5 fruit fly cellular contexts compared by ENCODE assay signal in the genomic region with DNA sequence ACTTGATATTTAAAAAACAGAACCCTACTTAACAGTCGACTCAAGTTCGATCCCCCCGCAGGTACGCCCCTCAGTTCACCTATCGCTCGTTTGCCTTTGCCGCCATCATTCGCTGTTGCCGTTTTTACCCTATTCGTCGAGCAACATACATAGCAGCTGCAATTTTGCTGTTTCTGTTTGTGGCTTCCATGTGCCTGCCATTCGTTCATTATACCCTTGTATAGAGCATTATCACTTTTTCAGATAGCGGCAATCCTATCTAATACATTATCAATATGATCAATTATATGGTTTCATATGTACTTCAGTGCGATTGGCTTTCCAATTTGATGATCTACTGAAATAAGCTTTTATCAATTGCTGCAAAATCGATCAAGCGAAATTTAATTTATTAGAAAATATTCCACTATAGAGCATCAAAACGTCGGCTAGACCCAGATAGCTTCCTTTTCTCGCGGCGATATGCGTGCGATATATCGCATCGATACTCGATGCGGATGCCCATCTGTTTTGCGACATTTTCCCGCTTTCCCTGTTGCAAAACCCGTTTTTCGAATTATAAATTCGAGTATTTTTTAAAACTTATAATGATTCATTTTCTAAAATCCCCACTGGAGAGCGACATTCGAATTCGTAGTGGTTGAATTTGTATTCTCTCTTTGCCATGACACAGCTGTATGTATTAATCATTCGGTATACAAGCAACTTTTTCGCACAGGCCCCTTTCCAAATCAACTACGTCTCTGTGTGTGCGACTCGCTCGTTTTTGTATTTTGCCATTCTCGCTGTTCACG.
TF ChIP-seq lines count a peak whose summit lies in the region.

No protein-coding gene starts in this region.

TF ChIP-seq in whole organism, adult, 20 proteins besides CTCF, POLR2A, EP300 and RAD21 (continued from another document):
- TF ChIP-seq CG1620 (GFP tag; optimal IDR thresholded peaks at IDR 0.05; lab: Kevin White, UChicago) (peak; percentile 66), toe (GFP tag; optimal IDR thresholded peaks at IDR 0.05; lab: Kevin White, UChicago) (peak; percentile 31), Hr96 (GFP tag; optimal IDR thresholded peaks at IDR 0.05; lab: Kevin White, UChicago) (peak; percentile 84), cnc (optimal IDR thresholded peaks at IDR 0.05; lab: Kevin White, UChicago) (no peak), CG14711 (tag; optimal IDR thresholded peaks at IDR 0.05; lab: Kevin White, UChicago) (peak; percentile 80)

TF ChIP-seq in whole organism, embryonic, 481 proteins besides CTCF, POLR2A, EP300 and RAD21 (continued from another document and continues in another):
- TF ChIP-seq ssp (GFP tag; IDR thresholded peaks at IDR 0.05; lab: Robert Waterston, UW) (peak; percentile 71), Dad (GFP tag; optimal IDR thresholded peaks at IDR 0.05; lab: Kevin White, UChicago) (peak; percentile 72), Pdp1 (GFP tag; optimal IDR thresholded peaks at IDR 0.05; lab: Kevin White, UChicago) (peak; percentile 72 to 82), lilli (GFP tag; optimal IDR thresholded peaks at IDR 0.05; lab: Kevin White, UChicago) (peak; percentile 83), ftz-f1 (GFP tag; optimal IDR thresholded peaks at IDR 0.05; lab: Kevin White, UChicago) (no peak), CG32532 (GFP tag; IDR thresholded peaks at IDR 0.05; lab: Robert Waterston, UW) (peak; percentile 81), disco-r (GFP tag; optimal IDR thresholded peaks at IDR 0.05; lab: Kevin White, UChicago) (peak; percentile 82), emc (GFP tag; optimal IDR thresholded peaks at IDR 0.05; lab: Kevin White, UChicago) (peak; percentile 78), cg (GFP tag; optimal IDR thresholded peaks at IDR 0.05; lab: Kevin White, UChicago) (no peak), CG13287 (GFP tag; IDR thresholded peaks at IDR 0.05; lab: Robert Waterston, UW; ENCODE audit: partially characterized antibody) (peak; percentile 75), wdn (GFP tag; IDR thresholded peaks at IDR 0.05; lab: Robert Waterston, UW) (peak; percentile 75), pros (GFP tag; optimal IDR thresholded peaks at IDR 0.05; lab: Kevin White, UChicago) (peak; percentile 73), vfl (GFP tag; optimal IDR thresholded peaks at IDR 0.05; lab: Kevin White, UChicago) (peak; percentile 77), CG17568 (GFP tag; optimal IDR thresholded peaks at IDR 0.05; lab: Kevin White, UChicago) (peak; percentile 80), NFAT (GFP tag; IDR thresholded peaks at IDR 0.05; lab: Robert Waterston, UW) (peak; percentile 61), Rx (GFP tag; IDR thresholded peaks at IDR 0.05; lab: Robert Waterston, UW) (peak; percentile 64), CG12769 (tag; optimal IDR thresholded peaks at IDR 0.05; lab: Kevin White, UChicago) (peak; percentile 79), lola (GFP tag; optimal IDR thresholded peaks at IDR 0.05; lab: Kevin White, UChicago) (peak in 1 of 3 experiments; percentile 91), Xrp1 (GFP tag; IDR thresholded peaks at IDR 0.05; lab: Robert Waterston, UW) (peak; percentile 86), CG2120 (GFP tag; optimal IDR thresholded peaks at IDR 0.05; lab: Kevin White, UChicago) (peak; percentile 92), Asciz (GFP tag; optimal IDR thresholded peaks at IDR 0.05; lab: Kevin White, UChicago) (peak; percentile 74), gsb-n (tag; optimal IDR thresholded peaks at IDR 0.05; lab: Kevin White, UChicago) (peak; percentile 84), pan (optimal IDR thresholded peaks at IDR 0.05; lab: Kevin White, UChicago) (no peak), pan (GFP tag; optimal IDR thresholded peaks at IDR 0.05 in 1 of 2, IDR thresholded peaks at IDR 0.05 in 1 of 2) (peak in 1 of 2 experiments; percentile 73), CG2712 (tag; optimal IDR thresholded peaks at IDR 0.05; lab: Kevin White, UChicago) (peak; percentile 93), org-1 (GFP tag; optimal IDR thresholded peaks at IDR 0.05; lab: Kevin White, UChicago) (peak; percentile 86), Xbp1 (GFP tag; optimal IDR thresholded peaks at IDR 0.05; lab: Kevin White, UChicago) (peak; percentile 88), CG10147 (GFP tag; optimal IDR thresholded peaks at IDR 0.05; lab: Kevin White, UChicago) (peak; percentile 93), sob (GFP tag; IDR thresholded peaks at IDR 0.05; lab: Robert Waterston, UW) (peak; percentile 82)

TF ChIP-seq in whole organism, prepupa, 60 proteins besides CTCF, POLR2A, EP300 and RAD21 (continued from another document and continues in another):
- TF ChIP-seq CG32006 (GFP tag; optimal IDR thresholded peaks at IDR 0.05; lab: Kevin White, UChicago) (peak; percentile 94), CG16779 (tag; optimal IDR thresholded peaks at IDR 0.05; lab: Kevin White, UChicago) (peak; percentile 81), pdm3 (GFP tag; optimal IDR thresholded peaks at IDR 0.05; lab: Kevin White, UChicago) (peak; percentile 89), achi (GFP tag; optimal IDR thresholded peaks at IDR 0.05; lab: Kevin White, UChicago) (peak; percentile 82), CG9139 (GFP tag; optimal IDR thresholded peaks at IDR 0.05; lab: Kevin White, UChicago) (peak; percentile 84), fkh (GFP tag; optimal IDR thresholded peaks at IDR 0.05; lab: Kevin White, UChicago) (peak; percentile 37), Hr4 (GFP tag; optimal IDR thresholded peaks at IDR 0.05; lab: Kevin White, UChicago) (peak; percentile 87), CG6276 (GFP tag; optimal IDR thresholded peaks at IDR 0.05; lab: Kevin White, UChicago) (peak; percentile 93), CG6854 (GFP tag; optimal IDR thresholded peaks at IDR 0.05; lab: Kevin White, UChicago) (peak; percentile 75), CG6163 (GFP tag; IDR thresholded peaks at IDR 0.05; lab: Robert Waterston, UW) (peak; percentile 93), spab (GFP tag; optimal IDR thresholded peaks at IDR 0.05; lab: Kevin White, UChicago) (peak; percentile 86), acj6 (GFP tag; optimal IDR thresholded peaks at IDR 0.05; lab: Kevin White, UChicago) (peak; percentile 87), CG10669 (GFP tag; optimal IDR thresholded peaks at IDR 0.05; lab: Kevin White, UChicago) (peak; percentile 94), CG10631 (GFP tag; optimal IDR thresholded peaks at IDR 0.05; lab: Kevin White, UChicago) (peak; percentile 87), salr (GFP tag; optimal IDR thresholded peaks at IDR 0.05; lab: Kevin White, UChicago) (peak; percentile 74), Sox15 (GFP tag; optimal IDR thresholded peaks at IDR 0.05; lab: Kevin White, UChicago) (peak; percentile 84), CG8632 (GFP tag; optimal IDR thresholded peaks at IDR 0.05; lab: Kevin White, UChicago) (peak; percentile 91), CG3919 (GFP tag; optimal IDR thresholded peaks at IDR 0.05; lab: Kevin White, UChicago) (peak; percentile 89), CG4318 (GFP tag; optimal IDR thresholded peaks at IDR 0.05; lab: Kevin White, UChicago) (peak; percentile 83), ss (GFP tag; optimal IDR thresholded peaks at IDR 0.05; lab: Kevin White, UChicago) (peak; percentile 88 to 95), vri (GFP tag; optimal IDR thresholded peaks at IDR 0.05; lab: Kevin White, UChicago) (peak; percentile 76), CG6792 (GFP tag; optimal IDR thresholded peaks at IDR 0.05; lab: Kevin White, UChicago) (peak; percentile 85), Gug (GFP tag; IDR thresholded peaks at IDR 0.05; lab: Robert Waterston, UW) (peak; percentile 81), eg (GFP tag; IDR thresholded peaks at IDR 0.05; lab: Robert Waterston, UW) (peak; percentile 77), dsx (GFP tag; optimal IDR thresholded peaks at IDR 0.05; lab: Kevin White, UChicago; ENCODE audit: poor library complexity, severe bottlenecking) (peak; percentile 88), CG8119 (GFP tag; IDR thresholded peaks at IDR 0.05; lab: Robert Waterston, UW) (peak; percentile 93), Ets96B (tag; optimal IDR thresholded peaks at IDR 0.05; lab: Kevin White, UChicago) (peak; percentile 93), CG11294 (GFP tag; IDR thresholded peaks at IDR 0.05; lab: Robert Waterston, UW) (peak; percentile 67), CG11902 (GFP tag; optimal IDR thresholded peaks at IDR 0.05; lab: Kevin White, UChicago) (peak; percentile 85), Sox14 (GFP tag; optimal IDR thresholded peaks at IDR 0.05; lab: Kevin White, UChicago) (peak; percentile 93)

TF ChIP-seq in whole organism, pupa, 21 proteins besides CTCF, POLR2A, EP300 and RAD21 (continued from another document):
- TF ChIP-seq CG10348 (GFP tag; IDR thresholded peaks at IDR 0.05; lab: Robert Waterston, UW) (peak; percentile 56), Ets98B (GFP tag; IDR thresholded peaks at IDR 0.05; lab: Robert Waterston, UW) (peak; percentile 58), CG13204 (GFP tag; optimal IDR thresholded peaks at IDR 0.05; lab: Kevin White, UChicago) (peak; percentile 79)

TF ChIP-seq in whole organism, wandering third instar larva, 38 proteins besides CTCF, POLR2A, EP300 and RAD21 (continued from another document):
- TF ChIP-seq GATAd (GFP tag; optimal IDR thresholded peaks at IDR 0.05; lab: Kevin White, UChicago) (no peak), usp (GFP tag; optimal IDR thresholded peaks at IDR 0.05; lab: Kevin White, UChicago) (no peak), foxo (GFP tag; optimal IDR thresholded peaks at IDR 0.05; lab: Kevin White, UChicago) (peak; percentile 48 to 89), tai (GFP tag; optimal IDR thresholded peaks at IDR 0.05; lab: Kevin White, UChicago) (peak; percentile 81), rgr (GFP tag; optimal IDR thresholded peaks at IDR 0.05; lab: Kevin White, UChicago) (peak; percentile 88), dsf (GFP tag; optimal IDR thresholded peaks at IDR 0.05; lab: Kevin White, UChicago; ENCODE audit: borderline replicate concordance) (peak; percentile 54), N (GFP tag; optimal IDR thresholded peaks at IDR 0.05; lab: Kevin White, UChicago) (no peak), dl (GFP tag; optimal IDR thresholded peaks at IDR 0.05; lab: Kevin White, UChicago; ENCODE audit: insufficient read depth in 1 of 2, partially characterized antibody in 2 of 2) (no peak), Hr78 (GFP tag; optimal IDR thresholded peaks at IDR 0.05; lab: Kevin White, UChicago) (no peak), pan (optimal IDR thresholded peaks at IDR 0.05; lab: Kevin White, UChicago) (no peak), sage (GFP tag; optimal IDR thresholded peaks at IDR 0.05; lab: Kevin White, UChicago) (peak; percentile 87), Hr83 (GFP tag; optimal IDR thresholded peaks at IDR 0.05; lab: Kevin White, UChicago; ENCODE audit: poor library complexity, severe bottlenecking) (peak; percentile 83), Abd-B (GFP tag; optimal IDR thresholded peaks at IDR 0.05; lab: Kevin White, UChicago) (no peak), CrebA (GFP tag; optimal IDR thresholded peaks at IDR 0.05; lab: Kevin White, UChicago; ENCODE audit: borderline replicate concordance) (no peak), HLH106 (tag; optimal IDR thresholded peaks at IDR 0.05; lab: Kevin White, UChicago) (peak; percentile 91), Dif (GFP tag; optimal IDR thresholded peaks at IDR 0.05; lab: Kevin White, UChicago; ENCODE audit: partially characterized antibody) (no peak), Jra (GFP tag; optimal IDR thresholded peaks at IDR 0.05; lab: Kevin White, UChicago) (no peak), lola (GFP tag; optimal IDR thresholded peaks at IDR 0.05; lab: Kevin White, UChicago) (no peak), h (GFP tag; optimal IDR thresholded peaks at IDR 0.05; lab: Kevin White, UChicago) (peak; percentile 90)
